Worm (Caenorhabditis elegans) whole organism, midembryonic: ENCODE measurements around the gene C06B3.7.

ENCODE experiments used
- cog-1 ChIP-seq: sonication (generic microtip); optimal IDR thresholded peaks from 2 replicates; lab custom pipeline; 2016; ENCODE audit warnings: missing genetic modification characterization, missing compliant biosample characterization
- flt-1 ChIP-seq: fragments of 200-800 bp; sonication (Bioruptor generic); IDR thresholded peaks from 2 replicates; pipeline ENCODE4 v1.3.6; 2022; ENCODE audit warnings: missing genetic modification characterization, missing compliant biosample characterization
- med-1 ChIP-seq: sonication (generic microtip); optimal IDR thresholded peaks from 2 replicates; lab custom pipeline; 2017; ENCODE audit warnings: missing genetic modification characterization, mild to moderate bottlenecking, missing compliant biosample characterization, antibody characterized with exemption, missing genetic modification reagents; ENCODE audit not compliant: insufficient read depth
- ref-1 ChIP-seq: fragments of 200-800 bp; sonication (Bioruptor generic); conservative IDR thresholded peaks from 2 replicates; pipeline ENCODE4 v1.3.6; 2022; ENCODE audit warnings: missing genetic modification reagents, missing genetic modification characterization, missing compliant biosample characterization
- ztf-23 ChIP-seq: fragments of 200-800 bp; sonication (Bioruptor generic); IDR thresholded peaks from 2 replicates; pipeline ENCODE4 v1.3.6; 2022; ENCODE audit warnings: missing genetic modification reagents, missing genetic modification characterization, missing compliant biosample characterization

ce11 chrV:13931952-13932351 lies 22.5 kb downstream of the C06B3.7 start:
- no peak for TF ChIP-seq ref-1 (GFP tag; lab: Robert Waterston, UW)
- no peak for TF ChIP-seq ztf-23 (GFP tag; lab: Robert Waterston, UW)
- TF ChIP-seq med-1 (GFP tag; lab: Kevin White, UChicago): no peak
- no peak for TF ChIP-seq flt-1
- no peak for TF ChIP-seq cog-1 (tag; lab: Kevin White, UChicago)
